Fruit fly (Drosophila melanogaster) Kc167 (cell line): ENCODE data around the gene CG10834.

Experiments used
- Myc ChIP-seq: fragments of >200 bp; optimal IDR thresholded peaks from 2 replicates; lab custom pipeline; 2017; ENCODE audit warnings: missing external identifiers
- Sin3A ChIP-seq: fragments of >200 bp; optimal IDR thresholded peaks from 2 replicates; lab custom pipeline; 2018; ENCODE audit warnings: missing external identifiers
- h ChIP-seq: fragments of >200 bp; optimal IDR thresholded peaks from 3 replicates; lab custom pipeline; 2018; ENCODE audit warnings: missing external identifiers
- insv ChIP-seq: fragments of >200 bp; optimal IDR thresholded peaks from 3 replicates; lab custom pipeline; 2018; ENCODE audit warnings: missing external identifiers
- psq ChIP-seq: fragments of >200 bp; optimal IDR thresholded peaks from 2 replicates; lab custom pipeline; 2017; ENCODE audit warnings: missing external identifiers
- ttk ChIP-seq: sonication (Bioruptor generic); optimal IDR thresholded peaks from 2 replicates; lab custom pipeline; 2017; ENCODE audit warnings: missing external identifiers

The CG10834 gene

dm6 chr2L:22107204-22107603 is at the start of gene CG10834:
Gene CG10834 (minus strand): TSS chr2L:22107304.
- TF ChIP-seq ttk (lab: Kevin White, UChicago) (no peak), Sin3A (no peak), h (lab: Kevin White, UChicago) (no peak), psq (lab: Kevin White, UChicago) (no peak), Myc (lab: Kevin White, UChicago) (no peak), insv (lab: Kevin White, UChicago) (no peak)

- TF ChIP-seq insv (lab: Kevin White, UChicago) = no peak
- TF ChIP-seq psq (lab: Kevin White, UChicago) = no peak
- TF ChIP-seq Sin3A = no peak
- no peak for TF ChIP-seq h (lab: Kevin White, UChicago)
- no peak for TF ChIP-seq Myc (lab: Kevin White, UChicago)
- no peak for TF ChIP-seq ttk (lab: Kevin White, UChicago)
Observed at dm6 chr2L:22153246-22153645, 46.1 kb upstream of the CG10834 start.

dm6 chr2L:22151323-22151722 is 44.2 kb upstream of the CG10834 start, which contains the start of gene dunk:
Gene dunk (plus strand): TSS chr2L:22151623.
- TF ChIP-seq Myc (lab: Kevin White, UChicago) (no peak), psq (lab: Kevin White, UChicago) (no peak), h (lab: Kevin White, UChicago) (no peak), ttk (lab: Kevin White, UChicago) (no peak), Sin3A (no peak), insv (lab: Kevin White, UChicago) (no peak)

DNA sequence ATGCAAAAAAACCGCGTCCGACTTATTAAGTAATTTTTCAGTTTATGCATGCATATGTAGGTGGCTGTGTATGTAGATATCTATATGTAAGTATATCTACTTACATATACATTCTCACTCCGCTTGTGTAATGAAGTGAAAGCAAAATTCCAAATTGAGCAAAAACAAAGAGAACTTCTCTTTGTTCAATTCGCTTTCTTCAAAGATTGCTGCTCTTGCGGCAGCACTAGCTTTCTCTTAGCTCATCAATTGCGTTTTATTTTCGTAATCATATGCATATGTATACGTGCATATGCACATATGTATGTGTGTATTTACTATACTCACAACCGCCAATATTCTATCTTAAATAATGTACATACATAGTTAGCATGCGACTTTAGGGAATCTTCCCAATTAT is 41.6 kb upstream of the CG10834 start:
- TF ChIP-seq ttk (lab: Kevin White, UChicago) (no peak), Myc (lab: Kevin White, UChicago) (no peak), Sin3A (no peak), insv (lab: Kevin White, UChicago) (no peak), h (lab: Kevin White, UChicago) (no peak), psq (lab: Kevin White, UChicago) (no peak)

DNA sequence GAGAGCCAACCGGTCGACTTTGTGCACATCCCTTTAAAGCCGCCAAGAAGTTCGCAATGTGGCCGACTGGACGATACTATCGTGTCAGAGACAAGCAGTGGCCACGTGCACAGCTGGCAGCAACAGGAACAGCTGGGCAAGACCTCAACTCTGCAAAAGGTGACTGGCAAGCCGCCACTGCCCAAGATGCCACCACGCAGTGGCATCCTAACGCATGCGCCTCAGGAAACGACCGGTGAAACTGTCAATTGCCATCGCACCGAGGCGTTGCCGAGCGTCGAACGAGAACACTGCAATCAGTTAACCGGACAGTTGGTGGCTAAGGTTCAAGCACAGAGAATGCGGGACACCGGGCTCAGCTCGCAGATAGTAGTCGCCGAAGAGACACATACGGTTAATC is 39.1 kb upstream of the CG10834 start:
- TF ChIP-seq psq (lab: Kevin White, UChicago) (no peak), ttk (lab: Kevin White, UChicago) (peak; percentile 19), insv (lab: Kevin White, UChicago) (no peak)

DNA sequence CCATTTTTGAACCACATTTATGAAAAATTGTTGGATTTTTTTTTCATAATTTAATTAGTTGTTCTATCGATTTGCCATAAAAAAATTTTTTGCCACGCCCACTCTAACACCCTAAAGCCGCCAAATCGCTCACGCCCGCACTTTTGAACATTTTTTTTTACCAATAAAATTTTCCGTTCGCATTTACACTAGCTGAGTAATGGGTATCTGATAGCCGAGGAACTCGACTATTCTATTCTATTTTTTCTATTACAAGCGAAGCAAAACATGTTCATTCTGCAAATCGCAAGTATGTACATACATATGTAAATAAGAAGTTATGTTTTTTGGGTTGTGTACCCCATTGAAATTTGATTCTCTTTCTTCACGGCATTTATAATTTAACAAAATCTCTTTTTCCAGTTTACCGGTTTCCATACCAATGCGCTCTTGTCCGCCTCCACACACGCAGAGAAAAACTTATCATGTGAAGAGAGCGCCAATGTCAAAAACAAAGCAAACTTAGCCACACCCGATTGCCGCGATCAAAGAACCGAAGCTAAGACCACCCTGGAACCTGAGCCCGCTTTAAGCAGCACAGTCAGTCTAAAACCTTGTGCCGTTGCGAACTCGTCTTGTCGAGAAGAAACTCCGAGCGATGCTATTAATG is 38.3 kb upstream of the CG10834 start:
- no peak for TF ChIP-seq Sin3A
- no peak for TF ChIP-seq h (lab: Kevin White, UChicago)
- TF ChIP-seq psq (lab: Kevin White, UChicago) = no peak
- TF ChIP-seq insv (lab: Kevin White, UChicago) = no peak
- no peak for TF ChIP-seq Myc (lab: Kevin White, UChicago)
- no peak for TF ChIP-seq ttk (lab: Kevin White, UChicago)

dm6 chr2L:22144127-22144526 is 37.0 kb upstream of the CG10834 start:
- TF ChIP-seq Sin3A = no peak
- no peak for TF ChIP-seq psq (lab: Kevin White, UChicago)
- no peak for TF ChIP-seq Myc (lab: Kevin White, UChicago)
- TF ChIP-seq insv (lab: Kevin White, UChicago) = no peak
- no peak for TF ChIP-seq ttk (lab: Kevin White, UChicago)
- no peak for TF ChIP-seq h (lab: Kevin White, UChicago)

DNA sequence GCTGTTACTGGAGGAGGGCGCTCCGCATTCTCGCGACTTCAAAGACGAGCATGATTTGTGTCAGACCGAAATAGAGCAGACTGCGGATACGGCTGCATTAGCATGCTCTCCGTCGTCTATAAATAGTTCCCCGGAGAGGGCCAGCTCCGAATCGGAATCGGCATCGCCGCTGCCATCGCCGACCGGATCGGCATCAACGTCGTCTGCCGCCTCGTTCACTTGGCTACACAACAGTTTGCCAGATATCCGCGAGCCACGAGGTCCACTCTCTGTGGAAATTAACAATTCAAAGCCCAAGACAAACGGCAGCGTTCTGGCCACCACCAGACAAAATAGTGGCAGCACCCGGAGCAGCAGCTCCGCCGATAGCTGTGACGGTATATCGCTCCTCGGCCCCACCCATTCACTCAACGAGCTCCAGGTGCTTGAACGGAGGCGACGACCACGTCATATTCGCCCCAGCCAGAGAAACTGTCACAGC is 35.6 kb upstream of the CG10834 start:
- no peak for TF ChIP-seq Myc (lab: Kevin White, UChicago)
- TF ChIP-seq insv (lab: Kevin White, UChicago) = no peak
- TF ChIP-seq h (lab: Kevin White, UChicago) = no peak
- TF ChIP-seq Sin3A = no peak
- no peak for TF ChIP-seq psq (lab: Kevin White, UChicago)
- TF ChIP-seq ttk (lab: Kevin White, UChicago) = no peak

- TF ChIP-seq insv (lab: Kevin White, UChicago) (no peak), Myc (lab: Kevin White, UChicago) (no peak), Sin3A (no peak), psq (lab: Kevin White, UChicago) (no peak), ttk (lab: Kevin White, UChicago) (no peak), h (lab: Kevin White, UChicago) (no peak)
Observed at dm6 chr2L:22139960-22140359, 32.9 kb upstream of the CG10834 start.

dm6 chr2L:22139354-22139753 is 32.2 kb upstream of the CG10834 start:
- TF ChIP-seq Sin3A = no peak
- no peak for TF ChIP-seq h (lab: Kevin White, UChicago)
- no peak for TF ChIP-seq ttk (lab: Kevin White, UChicago)
- TF ChIP-seq psq (lab: Kevin White, UChicago) = no peak
- no peak for TF ChIP-seq Myc (lab: Kevin White, UChicago)
- no peak for TF ChIP-seq insv (lab: Kevin White, UChicago)

dm6 chr2L:22134091-22134730 is 27.1 kb upstream of the CG10834 start:
- TF ChIP-seq insv (lab: Kevin White, UChicago) = no peak
- no peak for TF ChIP-seq Sin3A
- TF ChIP-seq Myc (lab: Kevin White, UChicago) = no peak
- no peak for TF ChIP-seq ttk (lab: Kevin White, UChicago)
- no peak for TF ChIP-seq h (lab: Kevin White, UChicago)
- TF ChIP-seq psq (lab: Kevin White, UChicago) = no peak

dm6 chr2L:22132984-22133383 is 25.9 kb upstream of the CG10834 start:
- no peak for TF ChIP-seq h (lab: Kevin White, UChicago)
- TF ChIP-seq ttk (lab: Kevin White, UChicago) = no peak
- no peak for TF ChIP-seq insv (lab: Kevin White, UChicago)
- TF ChIP-seq Sin3A = no peak
- TF ChIP-seq Myc (lab: Kevin White, UChicago) = no peak
- TF ChIP-seq psq (lab: Kevin White, UChicago) = no peak
